Fruit fly (Drosophila melanogaster) Kc167 (cell line): ENCODE measurements around the gene CG5255.

ENCODE experiments used
- Sin3A ChIP-seq: fragments of >200 bp; optimal IDR thresholded peaks from 2 replicates; lab custom pipeline; 2018; ENCODE audit warnings: missing external identifiers
- h ChIP-seq: fragments of >200 bp; optimal IDR thresholded peaks from 3 replicates; lab custom pipeline; 2018; ENCODE audit warnings: missing external identifiers
- psq ChIP-seq: fragments of >200 bp; optimal IDR thresholded peaks from 2 replicates; lab custom pipeline; 2017; ENCODE audit warnings: missing external identifiers
- ttk ChIP-seq: sonication (Bioruptor generic); optimal IDR thresholded peaks from 2 replicates; lab custom pipeline; 2017; ENCODE audit warnings: missing external identifiers

DNA sequence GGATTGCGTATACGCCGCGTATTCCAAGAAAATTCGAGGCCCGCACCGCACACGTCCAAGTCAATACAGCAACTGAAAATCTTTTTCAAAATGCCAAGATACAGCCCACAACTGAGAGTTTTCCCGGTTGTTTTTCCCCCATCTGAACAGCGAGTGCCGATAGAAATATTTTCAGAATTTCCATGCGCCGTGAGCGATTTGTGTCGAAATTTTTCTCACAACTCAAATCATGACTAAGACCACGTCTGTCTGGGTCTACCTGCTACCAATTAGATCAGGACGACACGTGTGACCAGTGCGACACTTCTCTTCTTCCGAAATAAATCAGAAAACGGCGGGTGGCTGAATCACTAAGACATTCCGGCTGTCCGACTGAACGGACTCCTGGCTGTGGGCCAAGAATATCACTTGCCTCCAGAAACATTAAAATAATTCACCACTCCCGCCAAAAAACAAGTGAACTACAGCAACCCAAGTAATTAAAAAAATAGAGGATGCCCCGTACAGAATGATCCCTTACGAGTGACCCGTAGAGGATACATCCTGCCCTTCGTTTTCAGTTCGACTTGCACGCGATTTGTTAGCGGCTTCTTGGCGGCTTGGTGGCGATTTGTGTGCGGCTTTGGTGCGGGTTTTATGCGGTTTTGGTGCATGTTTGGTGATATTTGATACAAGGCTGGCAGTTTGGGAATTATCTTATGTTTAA is 12.2 kb upstream of the CG5255 start, which contains the start of gene cher:
- no peak for TF ChIP-seq Sin3A (lab: Kevin White, UChicago)
- no peak for TF ChIP-seq ttk (lab: Kevin White, UChicago)
- no peak for TF ChIP-seq psq (lab: Kevin White, UChicago)
- TF ChIP-seq h (lab: Kevin White, UChicago), result no peak
